Worm (Caenorhabditis elegans): Measurements from ENCODE around the gene lipl-7.
A peak's percentile ranks its signal among the peaks of the same experiment; 100 is the strongest.

lipl-7 gene

DNA sequence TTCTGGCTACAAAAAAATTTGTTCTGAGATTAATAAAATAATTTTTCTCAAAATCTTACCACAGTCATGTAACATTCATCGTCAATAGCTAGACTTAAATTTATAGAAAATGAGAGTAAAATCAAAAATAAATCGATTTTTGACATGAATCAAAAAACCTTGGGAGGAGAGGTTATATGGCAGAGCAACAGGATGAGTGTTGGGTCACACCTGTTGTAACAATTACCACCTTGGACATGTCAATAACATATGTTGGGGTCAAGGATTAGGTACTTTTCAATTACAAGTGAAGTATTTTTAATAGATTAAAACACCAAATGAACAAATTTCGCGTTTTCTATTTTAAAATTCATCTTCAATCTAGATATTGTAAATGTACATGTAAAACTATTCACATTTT is at the start of gene lipl-7:
Gene lipl-7 (minus strand): TSS at position 165 of the 400 bp plus-strand sequence.
- no peak for TF ChIP-seq mab-5 (tag; optimal IDR thresholded peaks at IDR 0.05)
- no peak for TF ChIP-seq sma-9 (GFP tag; optimal IDR thresholded peaks at IDR 0.05)
- no peak for TF ChIP-seq sma-9 (tag; optimal IDR thresholded peaks at IDR 0.05)
- no peak for TF ChIP-seq ceh-82 (tag; optimal IDR thresholded peaks at IDR 0.05)
- no peak for TF ChIP-seq fos-1 (tag; optimal IDR thresholded peaks at IDR 0.05)
- no peak for TF ChIP-seq blmp-1 (tag; optimal IDR thresholded peaks at IDR 0.05; ENCODE audit: insufficient read depth)
- TF ChIP-seq R02D3.7 (tag; optimal IDR thresholded peaks at IDR 0.05): no peak
- no peak for TF ChIP-seq nhr-25 (tag; optimal IDR thresholded peaks at IDR 0.05)
- no peak for TF ChIP-seq lin-13 (GFP tag; optimal IDR thresholded peaks at IDR 0.05)
- no peak for TF ChIP-seq lin-39 (tag; optimal IDR thresholded peaks at IDR 0.05)
- no peak for TF ChIP-seq nhr-129 (tag; optimal IDR thresholded peaks at IDR 0.05)
- TF ChIP-seq nhr-77 (tag; optimal IDR thresholded peaks at IDR 0.05): no peak
- TF ChIP-seq C34F6.9 (tag; optimal IDR thresholded peaks at IDR 0.05): no peak
- no peak for TF ChIP-seq nhr-12 (tag; optimal IDR thresholded peaks at IDR 0.05)

DNA sequence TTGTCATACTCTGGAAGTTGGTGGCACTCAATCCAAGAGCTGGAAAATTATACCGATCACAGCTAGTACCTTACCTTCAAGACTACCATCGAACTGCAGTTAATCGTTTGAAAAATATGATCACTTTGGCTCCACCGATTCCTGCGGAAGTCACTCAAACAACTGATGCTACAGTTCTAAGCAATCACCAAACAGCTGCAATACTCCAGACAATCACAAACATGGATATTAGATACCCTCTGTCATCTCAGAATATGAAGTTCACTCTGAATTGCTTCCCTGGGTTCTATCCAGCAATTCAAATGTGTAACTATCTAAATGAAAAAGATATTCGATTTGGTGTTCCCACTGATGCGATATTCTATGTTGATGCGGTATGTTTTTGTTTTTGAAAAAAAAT is 47.0 kb upstream of the lipl-7 start:
- no peak for TF ChIP-seq ceh-82 (tag; optimal IDR thresholded peaks at IDR 0.05)
- no peak for TF ChIP-seq nhr-25 (tag; optimal IDR thresholded peaks at IDR 0.05)
- TF ChIP-seq crh-2 (tag; optimal IDR thresholded peaks at IDR 0.05): no peak
- TF ChIP-seq nhr-21 (tag; optimal IDR thresholded peaks at IDR 0.05): no peak
- no peak for TF ChIP-seq alr-1 (tag; optimal IDR thresholded peaks at IDR 0.05)
- TF ChIP-seq R02D3.7 (tag; optimal IDR thresholded peaks at IDR 0.05): no peak
- no peak for TF ChIP-seq ama-1 (optimal IDR thresholded peaks at IDR 0.05)

DNA sequence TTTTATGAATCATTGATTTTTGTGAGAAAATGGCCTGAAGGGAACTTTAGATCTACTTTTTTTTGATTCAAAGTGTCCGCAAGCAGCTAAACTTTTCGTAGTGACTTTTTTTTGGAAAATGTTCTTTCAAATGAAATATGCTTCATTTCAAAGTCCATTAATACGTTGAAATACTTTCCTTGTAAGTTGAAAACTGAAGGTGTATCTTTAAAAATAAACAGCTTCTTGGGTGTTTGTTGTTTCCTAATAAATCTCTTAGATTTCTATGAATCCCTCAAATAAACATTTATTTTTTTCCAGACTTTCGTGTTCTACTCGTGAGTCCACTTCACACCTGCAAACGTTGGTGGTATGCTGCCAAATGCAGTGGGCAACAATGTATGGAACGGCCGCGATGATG is 45.0 kb upstream of the lipl-7 start, which contains the start of gene ebax-1:
Gene ebax-1 (plus strand): TSS at position 301 of the 400 bp plus-strand sequence.
- TF ChIP-seq lsy-2 (tag; optimal IDR thresholded peaks at IDR 0.05) (no peak), elt-3 (tag; optimal IDR thresholded peaks at IDR 0.05) (no peak), sem-4 (tag; optimal IDR thresholded peaks at IDR 0.05) (no peak), C34F6.9 (tag; optimal IDR thresholded peaks at IDR 0.05) (no peak)

DNA sequence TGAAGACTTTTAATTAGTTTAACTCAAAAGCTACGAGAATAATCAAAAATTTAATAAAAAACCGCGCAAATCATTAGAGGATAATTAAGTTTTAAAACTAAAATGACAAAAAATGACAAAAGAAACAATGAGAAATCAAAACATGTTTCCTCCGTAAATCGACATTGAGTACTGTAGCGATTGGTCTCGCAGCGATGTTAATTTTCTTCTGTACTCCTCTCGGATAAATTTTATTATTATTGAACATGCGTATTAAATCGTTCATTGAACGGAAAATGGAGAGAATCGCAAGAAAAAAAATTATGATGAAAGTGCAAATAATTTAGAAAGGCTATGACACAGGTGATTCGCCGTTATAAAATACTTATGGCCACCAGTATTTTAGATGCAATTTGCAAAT is 43.7 kb upstream of the lipl-7 start:
- TF ChIP-seq lsy-2 (tag; optimal IDR thresholded peaks at IDR 0.05) (peak in 1 of 2 experiments; percentile 20), ama-1 (optimal IDR thresholded peaks at IDR 0.05) (no peak)

DNA sequence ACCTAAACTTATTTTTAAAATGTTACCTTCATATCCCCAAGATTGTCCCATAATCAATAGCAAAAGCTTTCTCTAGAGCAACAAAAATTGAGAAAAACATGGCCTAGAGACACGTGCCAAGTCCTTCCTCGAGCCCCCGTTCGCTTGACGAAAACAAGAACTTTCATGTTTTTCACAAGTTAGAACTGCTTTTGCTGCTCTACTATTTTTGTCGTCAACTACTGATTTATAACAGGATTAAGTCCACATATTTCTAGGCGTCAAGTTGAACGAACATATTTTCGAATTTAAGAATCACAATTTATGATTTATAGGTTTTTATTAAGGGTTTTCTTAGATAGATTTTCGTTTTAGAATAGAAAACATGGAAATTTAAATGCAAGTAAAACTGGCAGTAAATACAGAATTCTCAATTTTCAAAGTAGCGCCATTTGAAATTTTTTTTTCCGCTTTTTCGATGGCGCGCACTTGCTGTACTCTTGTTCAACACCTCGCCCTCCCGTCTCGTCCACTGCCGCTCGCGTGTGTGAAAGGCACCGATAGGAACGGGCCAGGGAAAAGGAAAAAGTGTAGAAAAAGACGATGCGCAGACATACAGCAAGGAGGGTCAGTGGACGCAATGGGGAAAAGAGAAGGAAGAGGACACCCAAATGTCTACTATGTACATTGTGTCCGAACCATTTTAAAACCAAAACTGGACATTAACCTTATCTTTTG is 42.7 kb upstream of the lipl-7 start, which contains the start of gene rad-51:
Gene rad-51 (minus strand): TSS at position 51 of the 717 bp plus-strand sequence.
- TF ChIP-seq unc-39 (tag; optimal IDR thresholded peaks at IDR 0.05) (no peak), mbf-1 (tag; optimal IDR thresholded peaks at IDR 0.05) (no peak), blmp-1 (tag; optimal IDR thresholded peaks at IDR 0.05; ENCODE audit: insufficient read depth) (no peak), mab-5 (tag; optimal IDR thresholded peaks at IDR 0.05) (no peak), fos-1 (tag; optimal IDR thresholded peaks at IDR 0.05) (peak; percentile 65), ZK546.5 (tag; optimal IDR thresholded peaks at IDR 0.05) (no peak), peb-1 (tag; optimal IDR thresholded peaks at IDR 0.05) (no peak), gmeb-1 (tag; optimal IDR thresholded peaks at IDR 0.05) (peak; percentile 74), Y55F3AM.14 (GFP tag; optimal IDR thresholded peaks at IDR 0.05) (no peak), aly-2 (tag; optimal IDR thresholded peaks at IDR 0.05) (no peak), ztf-1 (GFP tag; conservative IDR thresholded peaks at IDR 0.05) (no peak), R02D3.7 (tag; optimal IDR thresholded peaks at IDR 0.05) (no peak), lin-13 (GFP tag; optimal IDR thresholded peaks at IDR 0.05) (peak; percentile 53), snpc-4 (tag; optimal IDR thresholded peaks at IDR 0.05) (no peak), F13H6.1 (tag; optimal IDR thresholded peaks at IDR 0.05) (no peak), nhr-237 (tag; optimal IDR thresholded peaks at IDR 0.05) (no peak), ztf-4 (tag; optimal IDR thresholded peaks at IDR 0.05) (no peak), sma-9 (GFP tag; optimal IDR thresholded peaks at IDR 0.05) (peak; percentile 9), sma-9 (tag; optimal IDR thresholded peaks at IDR 0.05) (no peak), mdl-1 (tag; optimal IDR thresholded peaks at IDR 0.05) (peak in 1 of 2 experiments; percentile 43), nhr-23 (tag; optimal IDR thresholded peaks at IDR 0.05) (no peak), ama-1 (optimal IDR thresholded peaks at IDR 0.05) (no peak), elt-1 (tag; optimal IDR thresholded peaks at IDR 0.05) (no peak), ceh-16 (tag; optimal IDR thresholded peaks at IDR 0.05) (no peak), nhr-10 (tag; optimal IDR thresholded peaks at IDR 0.05) (no peak), crh-2 (tag; optimal IDR thresholded peaks at IDR 0.05) (peak; percentile 92), ceh-82 (tag; optimal IDR thresholded peaks at IDR 0.05) (no peak), unc-55 (GFP tag; optimal IDR thresholded peaks at IDR 0.05) (peak; percentile 52), nhr-25 (tag; optimal IDR thresholded peaks at IDR 0.05) (peak; percentile 29), nhr-6 (tag; optimal IDR thresholded peaks at IDR 0.05) (no peak), nhr-12 (tag; optimal IDR thresholded peaks at IDR 0.05) (no peak), sma-3 (GFP tag; optimal IDR thresholded peaks at IDR 0.05) (no peak), lsy-2 (tag; optimal IDR thresholded peaks at IDR 0.05) (peak in 1 of 2 experiments; percentile 59), nhr-11 (tag; optimal IDR thresholded peaks at IDR 0.05) (no peak), egl-27 (tag; optimal IDR thresholded peaks at IDR 0.05) (no peak), nhr-21 (tag; optimal IDR thresholded peaks at IDR 0.05) (peak; percentile 17)

Measured in whole organism, L2 larva.